Worm (Caenorhabditis elegans) whole organism, dauer: ENCODE results near the gene clec-166.

Source experiments
- unc-62 ChIP-seq: sonication (generic microtip); optimal IDR thresholded peaks from 2 replicates; lab custom pipeline; 2017; ENCODE audit warnings: missing biosample characterization, missing genetic modification reagents, missing genetic modification characterization

clec-166 gene

ce11 chrIV:1213192-1213591, 38.0 kb downstream of the clec-166 start:
- no peak for TF ChIP-seq unc-62 (GFP tag; lab: Kevin White, UChicago)

- TF ChIP-seq unc-62 (GFP tag; lab: Kevin White, UChicago), result no peak
Measured at ce11 chrIV:1212357-1212756, 38.8 kb downstream of the clec-166 start.

- TF ChIP-seq unc-62 (GFP tag; lab: Kevin White, UChicago), result no peak
Measured at ce11 chrIV:1211902-1212301, 39.2 kb downstream of the clec-166 start.

ce11 chrIV:1209813-1210212, 41.3 kb downstream of the clec-166 start:
- no peak for TF ChIP-seq unc-62 (GFP tag; lab: Kevin White, UChicago)

ce11 chrIV:1209320-1209719, 41.8 kb downstream of the clec-166 start:
- no peak for TF ChIP-seq unc-62 (GFP tag; lab: Kevin White, UChicago)

ce11 chrIV:1207980-1208379, 43.2 kb downstream of the clec-166 start, which contains the start of gene dsl-1:
dsl-1 (minus strand) TSS chrIV:1208080.
- TF ChIP-seq unc-62 (GFP tag; lab: Kevin White, UChicago), result no peak

ce11 chrIV:1204870-1205269, 46.3 kb downstream of the clec-166 start, which contains the start of gene dsl-2:
dsl-2 (minus strand) TSS chrIV:1204970.
- TF ChIP-seq unc-62 (GFP tag; lab: Kevin White, UChicago), result no peak

ce11 chrIV:1199501-1199900, 51.6 kb downstream of the clec-166 start:
- TF ChIP-seq unc-62 (GFP tag; lab: Kevin White, UChicago), result no peak
